Fruit fly (Drosophila melanogaster) whole organism, embryonic: ENCODE measurements around the gene CG6168.

Experiments
- CG34224 ChIP-seq: fragments of 200-800 bp; sonication (Bioruptor generic); IDR thresholded peaks from 3 replicates; pipeline ENCODE4 v1.3.6; 2022; ENCODE audit warnings: missing biosample characterization, missing genetic modification characterization; ENCODE audit not compliant: partially characterized antibody
- CG9437 ChIP-seq: fragments of 200-800 bp; sonication (Bioruptor generic); optimal IDR thresholded peaks from 2 replicates; lab custom pipeline; 2018; ENCODE audit warnings: missing biosample characterization, mild to moderate bottlenecking, missing genetic modification characterization
- Nf-YC ChIP-seq: fragments of 200-800 bp; optimal IDR thresholded peaks from 3 replicates; lab custom pipeline; 2019; ENCODE audit warnings: missing biosample characterization, mild to moderate bottlenecking, missing genetic modification characterization, moderate library complexity
- Ssrp ChIP-seq: fragments of 200-800 bp; sonication (Bioruptor generic); optimal IDR thresholded peaks from 2 replicates; lab custom pipeline; 2018; ENCODE audit warnings: missing biosample characterization, mild to moderate bottlenecking, missing genetic modification characterization, moderate library complexity
- amos ChIP-seq: fragments of 200-800 bp; sonication (Bioruptor generic); IDR thresholded peaks from 2 replicates; pipeline ENCODE4 v1.3.6; 2022; ENCODE audit warnings: missing biosample characterization, missing genetic modification characterization; ENCODE audit not compliant: partially characterized antibody
- croc ChIP-seq: fragments of 200-800 bp; sonication (Bioruptor generic); conservative IDR thresholded peaks from 3 replicates; pipeline ENCODE4 v1.3.6; 2022; ENCODE audit warnings: missing biosample characterization, missing genetic modification characterization
- gem ChIP-seq: fragments of 200-800 bp; sonication (Bioruptor generic); optimal IDR thresholded peaks from 2 replicates; lab custom pipeline; 2019; ENCODE audit warnings: missing biosample characterization, mild to moderate bottlenecking, missing genetic modification characterization, moderate library complexity
- h ChIP-seq: fragments of >200 bp; optimal IDR thresholded peaks from 2 replicates; lab custom pipeline; 2017
- hbn ChIP-seq: fragments of 200-800 bp; sonication (Bioruptor generic); IDR thresholded peaks from 2 replicates; pipeline ENCODE4 v1.3.6; 2022; ENCODE audit warnings: missing biosample characterization, missing genetic modification characterization; ENCODE audit not compliant: partially characterized antibody
- ind ChIP-seq: fragments of 200-800 bp; sonication (Bioruptor generic); optimal IDR thresholded peaks from 3 replicates; lab custom pipeline; 2016; ENCODE audit warnings: missing biosample characterization, missing genetic modification characterization
- phol ChIP-seq: fragments of 200-800 bp; sonication (Bioruptor generic); optimal IDR thresholded peaks from 3 replicates; lab custom pipeline; 2018; ENCODE audit warnings: missing biosample characterization, mild to moderate bottlenecking, missing genetic modification characterization, moderate library complexity
- sug ChIP-seq: fragments of 200-800 bp; optimal IDR thresholded peaks from 2 replicates; lab custom pipeline; 2019; ENCODE audit warnings: missing biosample characterization, mild to moderate bottlenecking, missing genetic modification characterization, moderate library complexity
- wdn ChIP-seq: fragments of 200-800 bp; sonication (Bioruptor generic); IDR thresholded peaks from 2 replicates; pipeline ENCODE4 v1.3.6; 2022; ENCODE audit warnings: missing biosample characterization, missing genetic modification characterization

- no peak for TF ChIP-seq CG34224
- TF ChIP-seq ind (GFP tag; lab: Kevin White, UChicago), result peak; percentile 86
- TF ChIP-seq gem (tag; lab: Kevin White, UChicago), result peak; percentile 92
- peak; percentile 61 for TF ChIP-seq phol (tag; lab: Kevin White, UChicago)
- TF ChIP-seq croc, result no peak
- TF ChIP-seq Nf-YC (tag; lab: Kevin White, UChicago), result peak; percentile 24
- no peak for TF ChIP-seq h (lab: Kevin White, UChicago)
- peak; percentile 89 for TF ChIP-seq wdn (GFP tag; lab: Robert Waterston, UW)
- TF ChIP-seq amos (GFP tag; lab: Robert Waterston, UW), result no peak
- peak; percentile 90 for TF ChIP-seq sug
- TF ChIP-seq hbn, result no peak
- peak; percentile 51 for TF ChIP-seq Ssrp
- peak; percentile 62 for TF ChIP-seq CG9437 (GFP tag; lab: Kevin White, UChicago)
Measured at dm6 chr3L:11353002-11353401, 31.5 kb upstream of the CG6168 start.
